Worm (Caenorhabditis elegans) whole organism, dauer: ENCODE data around the gene ctps-1.

Experiments used
- unc-62 ChIP-seq: sonication (generic microtip); optimal IDR thresholded peaks from 2 replicates; lab custom pipeline; 2017; ENCODE audit warnings: missing biosample characterization, missing genetic modification reagents, missing genetic modification characterization

Gene ctps-1

DNA sequence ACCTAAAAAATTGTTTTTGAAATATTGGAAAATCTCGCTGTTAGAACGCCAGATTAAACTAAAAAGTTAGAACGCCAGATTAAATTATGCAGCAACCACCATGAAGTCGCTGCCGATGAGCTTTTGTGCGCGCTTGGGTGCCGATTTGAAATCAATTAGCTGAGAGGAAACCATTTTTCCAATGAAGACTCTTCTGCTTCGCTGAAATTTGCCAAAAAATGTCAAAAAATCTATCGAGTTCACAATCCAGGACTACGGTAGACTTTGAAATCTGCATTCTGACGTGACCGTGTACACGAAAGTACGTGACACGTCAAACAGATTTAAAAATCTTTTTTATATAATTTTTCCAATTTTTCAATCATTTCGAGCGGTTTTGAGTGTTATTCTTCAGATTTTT lies 5.7 kb upstream of the ctps-1 start, which contains the start of gene immt-2:
TSS of gene immt-2 (plus strand) at position 301 of the 400 bp plus-strand sequence.
- TF ChIP-seq unc-62, result no peak

ce11 chrV:16792717-16793116 lies 2.0 kb upstream of the ctps-1 start:
- TF ChIP-seq unc-62, result no peak

ce11 chrV:16793312-16793711 lies 1.4 kb upstream of the ctps-1 start:
- TF ChIP-seq unc-62, result no peak

DNA sequence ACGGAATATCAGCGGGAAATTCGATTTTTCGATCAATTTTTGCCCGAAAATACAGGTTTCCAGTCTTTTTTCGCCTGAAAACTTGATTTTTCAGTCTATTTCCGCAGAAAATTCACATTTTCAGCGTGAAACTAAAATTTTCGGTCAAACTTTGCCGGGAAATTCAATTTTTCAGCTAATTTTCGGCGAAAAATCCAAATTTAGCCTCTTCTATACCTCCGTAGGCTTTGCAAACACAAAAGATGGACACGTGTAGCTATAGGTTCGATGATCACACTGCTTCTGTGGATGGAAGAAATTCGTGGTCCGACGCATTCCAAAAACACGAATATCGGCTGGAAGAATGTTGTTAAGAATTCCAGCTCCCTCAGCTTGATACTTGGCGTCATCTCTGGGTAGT lies 599 bp upstream of the ctps-1 start:
- TF ChIP-seq unc-62, result no peak

- no peak for TF ChIP-seq unc-62
Measured at ce11 chrV:16800484-16800883, 5.8 kb downstream of the ctps-1 start.

DNA sequence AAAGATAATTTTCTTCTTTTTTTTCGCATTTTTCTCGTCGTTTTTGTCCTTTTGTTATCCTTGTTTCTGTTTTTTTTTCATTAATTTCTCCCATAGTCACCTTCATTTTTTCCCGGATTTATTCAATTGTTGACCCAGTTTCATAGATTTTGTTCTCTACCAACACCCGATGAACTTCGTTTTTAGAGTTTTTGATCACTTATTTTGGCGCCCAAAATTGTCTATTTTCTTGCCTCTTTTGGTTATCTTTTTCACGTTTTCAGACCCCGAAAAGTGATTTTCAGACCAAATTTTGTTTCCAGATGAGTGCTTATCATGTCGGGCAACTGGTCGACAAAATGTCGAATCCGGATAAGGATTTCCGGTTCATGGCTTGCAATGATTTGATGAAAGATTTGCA lies 7.9 kb downstream of the ctps-1 start, which contains the start of gene cand-1:
TSS of gene cand-1 (plus strand) at position 301 of the 400 bp plus-strand sequence.
- TF ChIP-seq unc-62, result no peak

DNA sequence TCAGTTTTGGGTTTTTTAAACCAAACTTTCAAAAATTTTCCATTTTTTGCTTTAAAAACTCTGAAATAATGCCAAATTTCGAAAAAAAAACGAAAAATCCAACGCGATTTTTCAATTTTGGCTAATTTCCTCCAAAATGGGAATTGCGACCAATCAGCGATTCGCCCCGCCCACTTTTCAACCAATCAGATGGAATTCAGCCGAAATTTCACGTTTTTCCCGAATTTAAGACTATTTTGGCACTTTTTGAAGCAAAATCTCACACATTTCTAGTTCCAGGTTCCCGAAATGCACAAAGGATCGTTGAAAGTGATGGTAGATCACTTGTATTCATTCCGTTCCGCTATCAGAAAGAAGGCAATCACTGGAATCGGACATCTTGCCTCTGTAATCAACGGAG lies 10.1 kb downstream of the ctps-1 start:
- no peak for TF ChIP-seq unc-62

- TF ChIP-seq unc-62, result no peak
Measured at ce11 chrV:16808168-16808567, 13.5 kb downstream of the ctps-1 start.

DNA sequence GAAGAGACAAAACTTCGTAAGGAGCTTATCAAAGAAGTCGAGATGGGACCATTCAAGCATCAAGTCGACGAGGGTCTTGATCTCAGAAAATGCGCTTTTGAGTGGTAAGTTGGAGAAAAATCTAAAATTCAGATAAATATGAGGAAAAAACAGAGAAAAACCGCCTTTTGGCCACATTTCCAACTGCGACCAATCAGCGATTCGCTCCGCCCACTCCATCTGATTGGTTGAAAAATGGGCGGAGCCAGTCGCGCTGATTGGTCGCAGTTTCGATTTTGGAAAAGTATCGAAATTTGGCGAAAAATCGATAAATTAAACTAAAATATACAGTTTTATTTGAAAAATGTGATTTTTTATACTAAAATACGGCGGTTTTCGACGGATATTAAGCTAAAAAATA lies 17.2 kb downstream of the ctps-1 start:
- no peak for TF ChIP-seq unc-62

DNA sequence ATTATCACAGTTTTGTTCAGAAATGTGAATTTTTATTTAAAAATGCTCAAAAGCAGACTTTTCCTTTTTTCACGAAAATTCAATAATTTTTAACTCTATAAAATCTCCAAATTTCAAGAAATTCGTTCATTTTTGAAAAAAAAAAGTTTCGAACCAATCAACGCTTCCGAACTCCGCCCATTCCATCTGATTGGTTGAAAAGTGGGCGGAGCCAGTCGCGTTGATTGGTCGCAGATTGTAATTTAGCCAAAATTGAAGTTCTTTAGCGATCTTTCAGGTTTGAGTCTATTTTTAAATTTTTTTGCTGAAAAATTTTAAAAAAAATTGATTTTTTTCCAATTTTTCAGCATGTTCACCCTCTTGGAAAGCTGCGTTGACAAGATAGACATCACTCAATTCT lies 17.7 kb downstream of the ctps-1 start:
- TF ChIP-seq unc-62, result no peak

ce11 chrV:16814541-16815207 lies 20.0 kb downstream of the ctps-1 start:
- TF ChIP-seq unc-62, result no peak

- TF ChIP-seq unc-62, result no peak
Measured at ce11 chrV:16815261-16815660, 20.6 kb downstream of the ctps-1 start, which contains the start of gene T20B3.1. T20B3.1 (plus strand) TSS chrV:16815561.

DNA sequence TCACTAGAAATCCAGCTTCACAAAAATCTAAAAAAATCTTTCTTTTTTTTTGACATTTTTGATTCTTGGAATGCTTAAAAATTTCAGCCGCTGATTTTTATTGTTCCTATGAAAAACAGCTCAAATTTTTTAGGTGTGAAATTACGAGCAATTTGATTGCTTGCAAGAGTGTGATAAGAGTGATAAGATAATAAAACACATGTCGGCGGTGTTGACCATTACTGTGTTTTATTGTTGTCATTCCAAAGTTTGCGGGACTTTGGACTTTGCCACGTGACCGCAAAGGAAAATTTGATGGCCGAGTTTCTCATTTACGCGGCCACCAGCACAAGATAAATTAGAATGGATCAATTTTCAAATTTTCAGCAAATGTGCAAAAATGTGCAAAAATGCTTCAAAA lies 22.0 kb downstream of the ctps-1 start:
- no peak for TF ChIP-seq unc-62

- TF ChIP-seq unc-62, result no peak
Measured at ce11 chrV:16821270-16821737, 26.6 kb downstream of the ctps-1 start, which contains the start of gene T20B3.14. T20B3.14 (minus strand) TSS chrV:16821320.

ce11 chrV:16827485-16827884 lies 32.8 kb downstream of the ctps-1 start, which contains the start of gene srh-216:
srh-216 (minus strand) TSS chrV:16827585.
- no peak for TF ChIP-seq unc-62

DNA sequence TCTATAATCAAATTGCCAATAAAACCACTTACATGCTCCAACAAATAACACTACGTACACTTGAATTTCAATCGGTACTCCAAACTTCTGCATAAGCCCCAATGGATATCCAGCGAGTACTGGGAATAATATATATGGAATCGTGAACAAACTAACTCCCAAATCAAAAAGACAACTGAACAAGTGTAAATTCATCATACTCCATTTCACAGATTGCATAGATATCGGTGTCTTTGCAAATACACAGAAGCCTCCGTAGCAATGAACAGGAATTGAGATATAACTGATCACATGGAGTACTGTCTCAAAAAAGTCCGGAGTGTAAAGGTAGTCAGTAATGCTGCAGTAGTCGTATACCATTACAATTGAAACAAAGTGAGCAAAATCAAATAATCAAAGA lies 34.7 kb downstream of the ctps-1 start, which contains the start of gene srh-214:
TSS of gene srh-214 (minus strand) at position 360 of the 400 bp plus-strand sequence.
- no peak for TF ChIP-seq unc-62

- no peak for TF ChIP-seq unc-62
Measured at ce11 chrV:16831310-16831709, 36.6 kb downstream of the ctps-1 start.

ce11 chrV:16831921-16832320 lies 37.2 kb downstream of the ctps-1 start, which contains the start of gene srh-215:
srh-215 (minus strand) TSS chrV:16832021.
- no peak for TF ChIP-seq unc-62
